Worm (Caenorhabditis elegans) whole organism, mixed stage, embryonic: ENCODE measurements around the gene C45E5.1.

ENCODE experiments used
- M03D4.4 ChIP-seq: sonication (generic microtip); optimal IDR thresholded peaks from 2 replicates; lab custom pipeline; 2017; ENCODE audit warnings: mild to moderate bottlenecking, missing genetic modification characterization, missing compliant biosample characterization
- bed-3 ChIP-seq: fragments of 200-800 bp; sonication (Bioruptor generic); optimal IDR thresholded peaks from 3 replicates; lab custom pipeline; 2018; ENCODE audit warnings: mild to moderate bottlenecking, missing genetic modification characterization, moderate library complexity, missing compliant biosample characterization
- blmp-1 ChIP-seq: fragments of 150-350 bp; optimal IDR thresholded peaks from 2 replicates; lab custom pipeline; 2014; ENCODE audit warnings: missing biosample characterization, missing genetic modification characterization
- ceh-39 ChIP-seq: fragments of 150-350 bp; optimal IDR thresholded peaks from 2 replicates; lab custom pipeline; 2014; ENCODE audit warnings: missing biosample characterization, missing genetic modification characterization
- ces-1 ChIP-seq: fragments of 150-350 bp; optimal IDR thresholded peaks from 2 replicates; lab custom pipeline; 2014; ENCODE audit warnings: missing biosample characterization, missing genetic modification reagents, missing genetic modification characterization
- cnd-1 ChIP-seq: fragments of 200-800 bp; sonication (Bioruptor generic); optimal IDR thresholded peaks from 2 replicates; lab custom pipeline; 2018; ENCODE audit warnings: mild to moderate bottlenecking, missing genetic modification characterization, missing compliant biosample characterization
- drap-1 ChIP-seq: fragments of 200-800 bp; sonication (Bioruptor generic); optimal IDR thresholded peaks from 3 replicates; lab custom pipeline; 2018; ENCODE audit warnings: mild to moderate bottlenecking, missing genetic modification characterization, missing compliant biosample characterization
- elt-1 ChIP-seq: sonication (generic microtip); optimal IDR thresholded peaks from 2 replicates; lab custom pipeline; 2017; ENCODE audit warnings: missing genetic modification characterization, mild to moderate bottlenecking, missing compliant biosample characterization, antibody characterized with exemption, moderate library complexity, borderline replicate concordance; ENCODE audit not compliant: insufficient read depth
- elt-3 ChIP-seq: fragments of 150-350 bp; optimal IDR thresholded peaks from 2 replicates; lab custom pipeline; 2014; ENCODE audit warnings: missing biosample characterization, missing genetic modification characterization
- flh-1 ChIP-seq: fragments of 200-800 bp; sonication (Bioruptor generic); optimal IDR thresholded peaks from 2 replicates; lab custom pipeline; 2018; ENCODE audit warnings: mild to moderate bottlenecking, missing genetic modification characterization, moderate library complexity, missing compliant biosample characterization
- ham-2 ChIP-seq: fragments of 200-800 bp; sonication (Bioruptor generic); optimal IDR thresholded peaks from 2 replicates; lab custom pipeline; 2018; ENCODE audit warnings: mild to moderate bottlenecking, missing genetic modification characterization, missing compliant biosample characterization
- hlh-1 ChIP-seq: fragments of 150-350 bp; optimal IDR thresholded peaks from 2 replicates; lab custom pipeline; 2014; ENCODE audit warnings: missing biosample characterization, missing genetic modification reagents, missing genetic modification characterization
- lin-13 ChIP-seq: fragments of 150-350 bp; optimal IDR thresholded peaks from 2 replicates; lab custom pipeline; 2014; ENCODE audit warnings: missing biosample characterization, missing genetic modification characterization
- lin-32 ChIP-seq: fragments of 200-800 bp; sonication (Bioruptor generic); optimal IDR thresholded peaks from 2 replicates; lab custom pipeline; 2018; ENCODE audit warnings: mild to moderate bottlenecking, missing genetic modification characterization, missing compliant biosample characterization
- lsy-2 ChIP-seq: fragments of 150-350 bp; optimal IDR thresholded peaks from 2 replicates; lab custom pipeline; 2014; ENCODE audit warnings: missing biosample characterization, missing genetic modification characterization
- mep-1 ChIP-seq: fragments of 150-350 bp; optimal IDR thresholded peaks from 2 replicates; lab custom pipeline; 2017; ENCODE audit warnings: missing biosample characterization, missing genetic modification reagents, missing genetic modification characterization, inconsistent platforms
- mls-2 ChIP-seq: sonication (generic microtip); optimal IDR thresholded peaks from 2 replicates; lab custom pipeline; 2016; ENCODE audit warnings: mild to moderate bottlenecking, missing genetic modification characterization, moderate library complexity, missing compliant biosample characterization
- nhr-12 ChIP-seq: fragments of 150-350 bp; optimal IDR thresholded peaks from 2 replicates; lab custom pipeline; 2014; ENCODE audit warnings: missing biosample characterization, missing genetic modification characterization
- nhr-2 ChIP-seq: fragments of 150-350 bp; optimal IDR thresholded peaks from 2 replicates; lab custom pipeline; 2014; ENCODE audit warnings: missing biosample characterization, missing genetic modification characterization
- nhr-237 ChIP-seq: fragments of 150-350 bp; optimal IDR thresholded peaks from 2 replicates; lab custom pipeline; 2014; ENCODE audit warnings: missing biosample characterization, missing genetic modification characterization
- nhr-28 ChIP-seq: fragments of 150-350 bp; optimal IDR thresholded peaks from 2 replicates; lab custom pipeline; 2014; ENCODE audit warnings: missing biosample characterization, missing genetic modification characterization
- nhr-76 ChIP-seq: sonication (generic microtip); optimal IDR thresholded peaks from 2 replicates; lab custom pipeline; 2017; ENCODE audit warnings: missing biosample characterization, missing genetic modification characterization
- pha-4 ChIP-seq: fragments of 150-350 bp; optimal IDR thresholded peaks from 2 replicates; lab custom pipeline; 2018; ENCODE audit warnings: missing biosample characterization, missing genetic modification reagents, missing genetic modification characterization
- sem-2 ChIP-seq: fragments of 200-800 bp; sonication (Bioruptor generic); optimal IDR thresholded peaks from 2 replicates; lab custom pipeline; 2018; ENCODE audit warnings: mild to moderate bottlenecking, missing genetic modification characterization, missing compliant biosample characterization
- snpc-4 ChIP-seq: fragments of 150-350 bp; optimal IDR thresholded peaks from 2 replicates; lab custom pipeline; 2014; ENCODE audit warnings: missing biosample characterization, missing genetic modification characterization
- sptf-1 ChIP-seq: sonication (generic microtip); optimal IDR thresholded peaks from 2 replicates; lab custom pipeline; 2017; ENCODE audit warnings: mild to moderate bottlenecking, missing genetic modification characterization, moderate library complexity, missing compliant biosample characterization
- tbx-8 ChIP-seq: fragments of 200-800 bp; sonication (Bioruptor generic); optimal IDR thresholded peaks from 2 replicates; lab custom pipeline; 2018; ENCODE audit warnings: mild to moderate bottlenecking, missing genetic modification characterization, moderate library complexity, missing compliant biosample characterization
- unc-120 ChIP-seq: sonication (generic microtip); optimal IDR thresholded peaks from 2 replicates; lab custom pipeline; 2017; ENCODE audit warnings: missing genetic modification characterization, missing compliant biosample characterization; ENCODE audit not compliant: poor library complexity, severe bottlenecking
- unc-39 ChIP-seq: fragments of 150-350 bp; optimal IDR thresholded peaks from 2 replicates; lab custom pipeline; 2014; ENCODE audit warnings: missing biosample characterization, missing genetic modification characterization
- unc-62 ChIP-seq: fragments of 150-350 bp; optimal IDR thresholded peaks from 2 replicates; lab custom pipeline; 2014; ENCODE audit warnings: missing biosample characterization, missing genetic modification reagents, missing genetic modification characterization
- zip-8 ChIP-seq: fragments of 150-350 bp; optimal IDR thresholded peaks from 2 replicates; lab custom pipeline; 2014; ENCODE audit warnings: missing biosample characterization, missing genetic modification characterization
- ztf-11 ChIP-seq: fragments of 150-350 bp; optimal IDR thresholded peaks from 2 replicates; lab custom pipeline; 2014; ENCODE audit warnings: missing biosample characterization, missing genetic modification characterization

Gene C45E5.1

ce11 chrIV:5749874-5750273, 5.7 kb downstream of the C45E5.1 start:
- TF ChIP-seq mls-2 (tag; lab: Kevin White, UChicago) = no peak
- no peak for TF ChIP-seq unc-120 (tag; lab: Kevin White, UChicago)
- TF ChIP-seq lin-32 (GFP tag; lab: Kevin White, UChicago) = no peak
- TF ChIP-seq nhr-2 (tag; lab: Kevin White, UChicago) = no peak
- no peak for TF ChIP-seq hlh-1 (tag; lab: Kevin White, UChicago)
- no peak for TF ChIP-seq pha-4 (tag; lab: Kevin White, UChicago)
- no peak for TF ChIP-seq unc-62
- TF ChIP-seq zip-8 = no peak
- TF ChIP-seq unc-39 (tag; lab: Kevin White, UChicago) = no peak
- no peak for TF ChIP-seq blmp-1 (tag; lab: Kevin White, UChicago)
- TF ChIP-seq sptf-1 (tag; lab: Kevin White, UChicago) = no peak
- TF ChIP-seq elt-3 = no peak
- TF ChIP-seq lsy-2 (tag; lab: Kevin White, UChicago) = no peak
- no peak for TF ChIP-seq M03D4.4 (tag; lab: Kevin White, UChicago)
- TF ChIP-seq cnd-1 = no peak
- TF ChIP-seq drap-1 (GFP tag; lab: Kevin White, UChicago) = no peak
- no peak for TF ChIP-seq tbx-8 (GFP tag; lab: Kevin White, UChicago)
- TF ChIP-seq flh-1 (GFP tag; lab: Kevin White, UChicago) = no peak
- no peak for TF ChIP-seq ces-1 (GFP tag; lab: Kevin White, UChicago)
- TF ChIP-seq sem-2 (GFP tag; lab: Kevin White, UChicago) = no peak
- TF ChIP-seq, all 35 proteins: peak for 0

ce11 chrIV:5751997-5752396, 7.8 kb downstream of the C45E5.1 start:
- no peak for TF ChIP-seq tbx-8 (GFP tag; lab: Kevin White, UChicago)
- TF ChIP-seq blmp-1 (tag; lab: Kevin White, UChicago) = no peak
- no peak for TF ChIP-seq unc-62
- TF ChIP-seq elt-1 (tag; lab: Kevin White, UChicago) = no peak
- no peak for TF ChIP-seq lsy-2 (tag; lab: Kevin White, UChicago)
- no peak for TF ChIP-seq pha-4 (tag; lab: Kevin White, UChicago)
- no peak for TF ChIP-seq bed-3 (GFP tag; lab: Kevin White, UChicago)
- no peak for TF ChIP-seq nhr-76
- no peak for TF ChIP-seq zip-8
- TF ChIP-seq ceh-39 (tag; lab: Kevin White, UChicago) = no peak
- TF ChIP-seq nhr-12 = no peak
- TF ChIP-seq sem-2 (GFP tag; lab: Kevin White, UChicago) = no peak

ce11 chrIV:5752704-5753103, 8.5 kb downstream of the C45E5.1 start:
- TF ChIP-seq lin-32 (GFP tag; lab: Kevin White, UChicago) (no peak), tbx-8 (GFP tag; lab: Kevin White, UChicago) (no peak), lsy-2 (tag; lab: Kevin White, UChicago) (no peak), nhr-237 (tag; lab: Kevin White, UChicago) (no peak), nhr-12 (no peak)

- TF ChIP-seq nhr-237 (tag; lab: Kevin White, UChicago) = peak; percentile 59
- peak; percentile 42 for TF ChIP-seq nhr-28 (tag; lab: Kevin White, UChicago)
- no peak for TF ChIP-seq ztf-11 (tag; lab: Kevin White, UChicago)
- no peak for TF ChIP-seq unc-62
- TF ChIP-seq unc-120 (tag; lab: Kevin White, UChicago) = peak; percentile 42
- peak; percentile 4 for TF ChIP-seq mls-2 (tag; lab: Kevin White, UChicago)
- TF ChIP-seq mep-1 (tag; lab: Kevin White, UChicago) = peak; percentile 19
Observed at ce11 chrIV:5753253-5753652, 9.1 kb downstream of the C45E5.1 start.

- TF ChIP-seq flh-1 (GFP tag; lab: Kevin White, UChicago) = no peak
- no peak for TF ChIP-seq zip-8
- peak; percentile 76 for TF ChIP-seq nhr-237 (tag; lab: Kevin White, UChicago)
- TF ChIP-seq elt-1 (tag; lab: Kevin White, UChicago) = peak; percentile 14
- peak; percentile 11 for TF ChIP-seq sptf-1 (tag; lab: Kevin White, UChicago)
- TF ChIP-seq nhr-2 (tag; lab: Kevin White, UChicago) = peak; percentile 23
- TF ChIP-seq lsy-2 (tag; lab: Kevin White, UChicago) = peak; percentile 32
- no peak for TF ChIP-seq ceh-39 (tag; lab: Kevin White, UChicago)
- no peak for TF ChIP-seq snpc-4 (tag; lab: Kevin White, UChicago)
- peak; percentile 37 for TF ChIP-seq lin-13 (tag; lab: Kevin White, UChicago)
- no peak for TF ChIP-seq sem-2 (GFP tag; lab: Kevin White, UChicago)
- TF ChIP-seq unc-39 (tag; lab: Kevin White, UChicago) = no peak
- TF ChIP-seq unc-120 (tag; lab: Kevin White, UChicago) = peak; percentile 76
- TF ChIP-seq ces-1 (GFP tag; lab: Kevin White, UChicago) = peak; percentile 36
- no peak for TF ChIP-seq ham-2 (GFP tag; lab: Kevin White, UChicago)
- peak; percentile 17 for TF ChIP-seq hlh-1 (tag; lab: Kevin White, UChicago)
- TF ChIP-seq blmp-1 (tag; lab: Kevin White, UChicago) = no peak
- TF ChIP-seq mep-1 (tag; lab: Kevin White, UChicago) = peak; percentile 60
- TF ChIP-seq unc-62 = peak; percentile 59
- peak; percentile 30 for TF ChIP-seq elt-3
- TF ChIP-seq pha-4 (tag; lab: Kevin White, UChicago) = peak; percentile 76
- TF ChIP-seq, all 35 proteins: peak for 13
Observed at ce11 chrIV:5753954-5754543, 9.8 kb downstream of the C45E5.1 start.
